Worm (Caenorhabditis elegans) whole organism, L2 larva: Measurements from ENCODE around the gene K05D4.9.

Experiments
- R02D3.7 ChIP-seq: fragments of 150-350 bp; optimal IDR thresholded peaks from 2 replicates; lab custom pipeline; 2014; ENCODE audit warnings: missing biosample characterization, missing genetic modification characterization
- Y55F3AM.14 ChIP-seq: fragments of 200-800 bp; sonication (Bioruptor generic); optimal IDR thresholded peaks from 2 replicates; lab custom pipeline; 2018; ENCODE audit warnings: mild to moderate bottlenecking, missing genetic modification characterization, missing compliant biosample characterization
- dmd-4 ChIP-seq: sonication (generic microtip); optimal IDR thresholded peaks from 2 replicates; lab custom pipeline; 2017; ENCODE audit warnings: missing biosample characterization, missing genetic modification characterization
- mdl-1 ChIP-seq, 2 experiments: fragments of 150-350 bp in 1 of 2; sonication (generic microtip) in 1 of 2; optimal IDR thresholded peaks; 2 replicates each; lab custom pipeline; 2017; ENCODE audit warnings: missing biosample characterization in 2 of 2, missing genetic modification characterization in 2 of 2
- nhr-10 ChIP-seq: sonication (generic microtip); optimal IDR thresholded peaks from 2 replicates; lab custom pipeline; 2017; ENCODE audit warnings: missing biosample characterization, missing genetic modification characterization
- nhr-12 ChIP-seq: fragments of 150-350 bp; optimal IDR thresholded peaks from 2 replicates; lab custom pipeline; 2014; ENCODE audit warnings: missing biosample characterization, missing genetic modification characterization
- nhr-237 ChIP-seq: fragments of 150-350 bp; optimal IDR thresholded peaks from 2 replicates; lab custom pipeline; 2014; ENCODE audit warnings: missing biosample characterization, missing genetic modification characterization
- sma-9 ChIP-seq, 2 experiments: fragments of 150-350 bp in 1 of 2; sonication (generic microtip) in 1 of 2; optimal IDR thresholded peaks; 2 replicates each; lab custom pipeline; 2014 to 2016; ENCODE audit warnings: missing genetic modification characterization in 2 of 2, mild to moderate bottlenecking in 1 of 2, missing biosample characterization in 1 of 2, missing compliant biosample characterization in 1 of 2, missing genetic modification reagents in 1 of 2, moderate library complexity in 1 of 2
- unc-39 ChIP-seq: fragments of 150-350 bp; optimal IDR thresholded peaks from 2 replicates; lab custom pipeline; 2014; ENCODE audit warnings: missing biosample characterization, missing genetic modification characterization
- unc-62 ChIP-seq: fragments of 150-350 bp; optimal IDR thresholded peaks from 2 replicates; lab custom pipeline; 2014; ENCODE audit warnings: missing biosample characterization, missing genetic modification reagents, missing genetic modification characterization
- ztf-11 ChIP-seq: sonication (generic microtip); optimal IDR thresholded peaks from 2 replicates; lab custom pipeline; 2017; ENCODE audit warnings: missing biosample characterization, missing genetic modification characterization

DNA sequence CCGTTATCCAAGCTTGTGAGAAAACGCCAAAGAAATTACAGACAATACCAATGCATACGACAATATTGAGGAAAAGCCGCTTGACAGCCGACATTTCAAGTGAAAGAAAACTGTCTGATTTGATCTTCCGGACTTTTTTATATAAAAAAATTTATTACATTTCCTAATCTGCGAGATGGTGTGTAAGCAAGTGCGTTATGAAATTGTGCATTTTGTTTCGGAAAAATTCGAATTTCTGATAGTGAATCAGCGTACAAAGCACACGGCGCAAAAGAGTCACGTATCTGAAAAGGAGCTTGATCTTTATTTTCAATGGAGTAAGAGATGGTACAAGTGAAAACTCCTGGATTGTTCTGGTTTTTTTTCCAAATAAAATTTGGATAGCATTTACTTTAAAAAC lies 30.6 kb downstream of the K05D4.9 start, which contains the start of gene clc-32:
- TF ChIP-seq R02D3.7 (no peak), mdl-1 (tag; optimal IDR thresholded peaks at IDR 0.05; lab: Kevin White, UChicago) (no peak), unc-39 (tag; lab: Kevin White, UChicago) (no peak), Y55F3AM.14 (GFP tag; lab: Kevin White, UChicago) (no peak), unc-62 (GFP tag; lab: Kevin White, UChicago) (no peak), ztf-11 (tag; lab: Kevin White, UChicago) (no peak), nhr-10 (tag; lab: Kevin White, UChicago) (no peak), nhr-237 (tag; lab: Kevin White, UChicago) (no peak), dmd-4 (tag; lab: Kevin White, UChicago) (no peak), nhr-12 (tag; lab: Kevin White, UChicago) (no peak), sma-9 (GFP tag; optimal IDR thresholded peaks at IDR 0.05; lab: Kevin White, UChicago) (no peak), sma-9 (tag; optimal IDR thresholded peaks at IDR 0.05; lab: Kevin White, UChicago) (no peak)
